Worm (Caenorhabditis elegans) whole organism, young adult: ENCODE data around the gene cyp-33E1.
A peak's percentile ranks its signal among the peaks of the same experiment; 100 is the strongest.

Experiments used
- C06A6.2 ChIP-seq: fragments of 200-800 bp; sonication (Bioruptor generic); conservative IDR thresholded peaks from 2 replicates; pipeline ENCODE4 v1.3.6; 2022; ENCODE audit warnings: missing genetic modification characterization, missing compliant biosample characterization
- D2030.7 ChIP-seq: fragments of 200-800 bp; sonication (Bioruptor generic); IDR thresholded peaks from 2 replicates; pipeline ENCODE4 v1.3.6; 2022; ENCODE audit warnings: missing genetic modification reagents, missing genetic modification characterization, missing compliant biosample characterization
- F33H1.4 ChIP-seq: fragments of 200-800 bp; sonication (Bioruptor generic); IDR thresholded peaks from 2 replicates; pipeline ENCODE4 v1.3.6; 2022; ENCODE audit warnings: missing genetic modification reagents, missing genetic modification characterization, missing compliant biosample characterization
- F37B4.10 ChIP-seq: fragments of 200-800 bp; sonication (Bioruptor generic); IDR thresholded peaks from 2 replicates; pipeline ENCODE4 v1.3.6; 2022; ENCODE audit warnings: missing genetic modification characterization, missing compliant biosample characterization
- F57A8.1 ChIP-seq: fragments of 200-800 bp; sonication (Bioruptor generic); optimal IDR thresholded peaks from 2 replicates; lab custom pipeline; 2018; ENCODE audit warnings: mild to moderate bottlenecking, missing genetic modification characterization, moderate library complexity, missing compliant biosample characterization
- F57C9.4 ChIP-seq: sonication (generic microtip); optimal IDR thresholded peaks from 2 replicates; lab custom pipeline; 2017; ENCODE audit warnings: mild to moderate bottlenecking, missing genetic modification characterization, missing compliant biosample characterization
- T26A5.8 ChIP-seq: sonication (generic microtip); optimal IDR thresholded peaks from 2 replicates; lab custom pipeline; 2016; ENCODE audit warnings: missing genetic modification characterization, missing compliant biosample characterization
- Y53F4B.3 ChIP-seq: fragments of 200-800 bp; sonication (Bioruptor generic); IDR thresholded peaks from 2 replicates; pipeline ENCODE4 v1.3.6; 2022; ENCODE audit warnings: missing genetic modification reagents, missing genetic modification characterization, missing compliant biosample characterization
- Y53G8AR.9 ChIP-seq: fragments of 200-800 bp; sonication (Bioruptor generic); conservative IDR thresholded peaks from 2 replicates; pipeline ENCODE4 v1.3.6; 2022; ENCODE audit warnings: missing genetic modification reagents, missing genetic modification characterization, missing compliant biosample characterization
- attf-3 ChIP-seq: fragments of 200-800 bp; sonication (Bioruptor generic); conservative IDR thresholded peaks from 2 replicates; pipeline ENCODE4 v1.3.6; 2022; ENCODE audit warnings: missing genetic modification reagents, missing genetic modification characterization, missing compliant biosample characterization
- cebp-2 ChIP-seq: fragments of 200-800 bp; sonication (Bioruptor generic); IDR thresholded peaks from 2 replicates; pipeline ENCODE4 v1.3.6; 2022; ENCODE audit warnings: missing genetic modification characterization, missing compliant biosample characterization
- ceh-100 ChIP-seq: fragments of 200-800 bp; sonication (Bioruptor generic); IDR thresholded peaks from 2 replicates; pipeline ENCODE4 v1.3.6; 2022; ENCODE audit warnings: missing genetic modification reagents, missing genetic modification characterization, missing compliant biosample characterization
- ceh-27 ChIP-seq: fragments of 200-800 bp; sonication (Bioruptor generic); optimal IDR thresholded peaks from 2 replicates; lab custom pipeline; 2018; ENCODE audit warnings: mild to moderate bottlenecking, missing genetic modification characterization, moderate library complexity, missing compliant biosample characterization
- ceh-40 ChIP-seq: fragments of 200-800 bp; sonication (Bioruptor generic); IDR thresholded peaks from 2 replicates; pipeline ENCODE4 v1.3.6; 2022; ENCODE audit warnings: missing genetic modification characterization, missing compliant biosample characterization
- ceh-79 ChIP-seq: sonication (generic microtip); optimal IDR thresholded peaks from 2 replicates; lab custom pipeline; 2017; ENCODE audit warnings: mild to moderate bottlenecking, missing genetic modification characterization, missing compliant biosample characterization
- ceh-91 ChIP-seq: fragments of 200-800 bp; sonication (Bioruptor generic); IDR thresholded peaks from 2 replicates; pipeline ENCODE4 v1.3.6; 2022; ENCODE audit warnings: missing genetic modification reagents, missing genetic modification characterization, missing compliant biosample characterization
- die-1 ChIP-seq: sonication (generic microtip); optimal IDR thresholded peaks from 2 replicates; lab custom pipeline; 2016; ENCODE audit warnings: missing genotype, mild to moderate bottlenecking, missing genetic modification characterization, missing compliant biosample characterization
- dpl-1 ChIP-seq: fragments of 150-350 bp; optimal IDR thresholded peaks from 2 replicates; lab custom pipeline; 2014; ENCODE audit warnings: missing biosample characterization, missing genetic modification reagents, missing genetic modification characterization
- fkh-3 ChIP-seq: sonication (generic microtip); optimal IDR thresholded peaks from 2 replicates; lab custom pipeline; 2016; ENCODE audit warnings: mild to moderate bottlenecking, missing genetic modification characterization, missing compliant biosample characterization
- hmg-1.2 ChIP-seq: fragments of 200-800 bp; sonication (Bioruptor generic); IDR thresholded peaks from 2 replicates; pipeline ENCODE4 v1.3.6; 2022; ENCODE audit warnings: missing genetic modification reagents, missing genetic modification characterization, missing compliant biosample characterization
- hrde-1 ChIP-seq: sonication (generic microtip); optimal IDR thresholded peaks from 2 replicates; lab custom pipeline; 2016; ENCODE audit warnings: missing genetic modification characterization, mild to moderate bottlenecking, missing compliant biosample characterization, moderate library complexity, missing genotype, missing genetic modification reagents, borderline replicate concordance
- hsf-1 ChIP-seq: fragments of 200-800 bp; sonication (Bioruptor generic); IDR thresholded peaks from 2 replicates; pipeline ENCODE4 v1.3.6; 2022; ENCODE audit warnings: missing genetic modification reagents, missing genetic modification characterization, missing compliant biosample characterization
- lag-1 ChIP-seq: fragments of 200-800 bp; sonication (Bioruptor generic); IDR thresholded peaks from 2 replicates; pipeline ENCODE4 v1.3.6; 2022; ENCODE audit warnings: missing genetic modification reagents, missing genetic modification characterization, missing compliant biosample characterization
- lin-35 ChIP-seq, 3 experiments: fragments of 150-350 bp in 2 of 3; sonication (generic microtip) in 1 of 3; optimal IDR thresholded peaks; 2 replicates each; lab custom pipeline; 2014 to 2018; ENCODE audit warnings: missing biosample characterization in 3 of 3, missing genetic modification characterization in 3 of 3, missing genetic modification reagents in 3 of 3
- lir-1 ChIP-seq: fragments of 200-800 bp; sonication (Bioruptor generic); conservative IDR thresholded peaks from 2 replicates; pipeline ENCODE4 v1.3.6; 2022; ENCODE audit warnings: missing genetic modification reagents, missing genetic modification characterization, missing compliant biosample characterization
- lsl-1 ChIP-seq: fragments of 200-800 bp; sonication (Bioruptor generic); optimal IDR thresholded peaks from 2 replicates; lab custom pipeline; 2018; ENCODE audit warnings: mild to moderate bottlenecking, missing genetic modification characterization, moderate library complexity, missing compliant biosample characterization
- madf-3 ChIP-seq: fragments of 200-800 bp; sonication (Bioruptor generic); IDR thresholded peaks from 2 replicates; pipeline ENCODE4 v1.3.6; 2022; ENCODE audit warnings: missing genetic modification reagents, missing genetic modification characterization, missing compliant biosample characterization
- mes-4 ChIP-seq: sonication (generic microtip); optimal IDR thresholded peaks from 2 replicates; lab custom pipeline; 2016; ENCODE audit warnings: missing genotype, missing genetic modification characterization, missing compliant biosample characterization
- mxl-1 ChIP-seq: sonication (generic microtip); optimal IDR thresholded peaks from 2 replicates; lab custom pipeline; 2016; ENCODE audit warnings: missing genetic modification characterization, missing compliant biosample characterization
- nfyb-1 ChIP-seq: fragments of 200-800 bp; sonication (Bioruptor generic); IDR thresholded peaks from 2 replicates; pipeline ENCODE4 v1.3.6; 2022; ENCODE audit warnings: missing genetic modification reagents, missing genetic modification characterization, missing compliant biosample characterization
- nhr-179 ChIP-seq: sonication (generic microtip); optimal IDR thresholded peaks from 2 replicates; lab custom pipeline; 2016; ENCODE audit warnings: mild to moderate bottlenecking, missing genetic modification characterization, missing compliant biosample characterization
- nhr-80 ChIP-seq: sonication (generic microtip); optimal IDR thresholded peaks from 2 replicates; lab custom pipeline; 2016; ENCODE audit warnings: missing genetic modification characterization, missing compliant biosample characterization
- nhr-90 ChIP-seq: sonication (generic microtip); optimal IDR thresholded peaks from 2 replicates; lab custom pipeline; 2016; ENCODE audit warnings: missing genotype, mild to moderate bottlenecking, missing genetic modification characterization, missing compliant biosample characterization
- rcor-1 ChIP-seq: fragments of 200-800 bp; sonication (Bioruptor generic); IDR thresholded peaks from 2 replicates; pipeline ENCODE4 v1.3.6; 2022; ENCODE audit warnings: missing genetic modification reagents, missing genetic modification characterization, missing compliant biosample characterization
- repo-1 ChIP-seq: sonication (generic microtip); optimal IDR thresholded peaks from 2 replicates; lab custom pipeline; 2017; ENCODE audit warnings: mild to moderate bottlenecking, missing genetic modification characterization, missing compliant biosample characterization
- snpc-3.4 ChIP-seq: sonication (generic microtip); optimal IDR thresholded peaks from 2 replicates; lab custom pipeline; 2017; ENCODE audit warnings: missing genetic modification characterization, mild to moderate bottlenecking, missing compliant biosample characterization, antibody characterized with exemption, moderate library complexity, missing genotype, missing genetic modification reagents
- somi-1 ChIP-seq: fragments of 200-800 bp; sonication (Bioruptor generic); optimal IDR thresholded peaks from 2 replicates; lab custom pipeline; 2018; ENCODE audit warnings: mild to moderate bottlenecking, missing genetic modification characterization, missing compliant biosample characterization
- sptf-2 ChIP-seq: fragments of 200-800 bp; sonication (Bioruptor generic); optimal IDR thresholded peaks from 2 replicates; lab custom pipeline; 2018; ENCODE audit warnings: mild to moderate bottlenecking, missing genetic modification characterization, missing compliant biosample characterization
- unc-130 ChIP-seq: sonication (generic microtip); optimal IDR thresholded peaks from 2 replicates; lab custom pipeline; 2016; ENCODE audit warnings: missing genetic modification reagents, missing genetic modification characterization, missing compliant biosample characterization
- zim-3 ChIP-seq: sonication (generic microtip); optimal IDR thresholded peaks from 2 replicates; lab custom pipeline; 2017; ENCODE audit warnings: mild to moderate bottlenecking, missing genetic modification characterization, moderate library complexity, missing compliant biosample characterization
- ztf-25 ChIP-seq: fragments of 200-800 bp; sonication (Bioruptor generic); IDR thresholded peaks from 2 replicates; pipeline ENCODE4 v1.3.6; 2022; ENCODE audit warnings: missing genetic modification reagents, missing genetic modification characterization, missing compliant biosample characterization

cyp-33E1 gene

ce11 chrIV:8614680-8615079 lies 33.7 kb downstream of the cyp-33E1 start, which contains the start of gene cyp-33E3:
cyp-33E3 (plus strand) TSS chrIV:8614995.
- TF ChIP-seq nhr-80 (tag; lab: Kevin White, UChicago) (peak; percentile 57), T26A5.8 (no peak)

ce11 chrIV:8611886-8612542 lies 36.4 kb downstream of the cyp-33E1 start, which contains the start of the genes F42A9.17 and cyp-33E2:
F42A9.17 (minus strand) TSS chrIV:8611936.
cyp-33E2 (plus strand) TSS chrIV:8612334.
- TF ChIP-seq cebp-2 (GFP tag; lab: Robert Waterston, UW), result no peak
- peak; percentile 81 for TF ChIP-seq nhr-80 (tag; lab: Kevin White, UChicago)

ce11 chrIV:8608934-8609333 lies 39.5 kb downstream of the cyp-33E1 start, which contains the start of gene F42A9.6:
F42A9.6 (plus strand) TSS chrIV:8609234.
- TF ChIP-seq ceh-27 (GFP tag; lab: Kevin White, UChicago), result no peak
- no peak for TF ChIP-seq rcor-1
- TF ChIP-seq C06A6.2 (GFP tag; lab: Robert Waterston, UW), result no peak

ce11 chrIV:8608204-8608603 lies 40.2 kb downstream of the cyp-33E1 start:
- no peak for TF ChIP-seq lir-1 (GFP tag; lab: Robert Waterston, UW)
- TF ChIP-seq ceh-79 (tag; lab: Kevin White, UChicago), result no peak
- no peak for TF ChIP-seq F37B4.10 (GFP tag; lab: Robert Waterston, UW)
- no peak for TF ChIP-seq madf-3
- no peak for TF ChIP-seq Y53F4B.3
- no peak for TF ChIP-seq hmg-1.2 (GFP tag; lab: Robert Waterston, UW)
- no peak for TF ChIP-seq F57A8.1 (GFP tag; lab: Kevin White, UChicago)
- TF ChIP-seq unc-130 (GFP tag; lab: Kevin White, UChicago), result no peak
- TF ChIP-seq dpl-1 (GFP tag; lab: Kevin White, UChicago), result no peak
- no peak for TF ChIP-seq ceh-40 (GFP tag; lab: Robert Waterston, UW)
- TF ChIP-seq fkh-3, result no peak
- TF ChIP-seq D2030.7 (GFP tag; lab: Robert Waterston, UW), result no peak
- TF ChIP-seq zim-3 (tag; lab: Kevin White, UChicago), result no peak
- no peak for TF ChIP-seq ceh-100
- TF ChIP-seq lin-35 (GFP tag; optimal IDR thresholded peaks at IDR 0.05; lab: Kevin White, UChicago), result no peak
- TF ChIP-seq Y53G8AR.9 (GFP tag; lab: Robert Waterston, UW), result no peak
- TF ChIP-seq snpc-3.4 (tag; lab: Kevin White, UChicago), result no peak
- no peak for TF ChIP-seq sptf-2 (GFP tag; lab: Kevin White, UChicago)
- TF ChIP-seq hrde-1 (tag; lab: Kevin White, UChicago), result no peak
- no peak for TF ChIP-seq die-1 (tag; lab: Kevin White, UChicago)

ce11 chrIV:8607468-8607867 lies 40.9 kb downstream of the cyp-33E1 start:
- TF ChIP-seq lsl-1, result peak; percentile 54
- TF ChIP-seq F33H1.4, result peak; percentile 73

ce11 chrIV:8605217-8605616 lies 43.2 kb downstream of the cyp-33E1 start:
- TF ChIP-seq repo-1 (tag; lab: Kevin White, UChicago), result no peak
- no peak for TF ChIP-seq ztf-25 (GFP tag; lab: Robert Waterston, UW)
- no peak for TF ChIP-seq hsf-1 (GFP tag; lab: Robert Waterston, UW)
- no peak for TF ChIP-seq ceh-91 (GFP tag; lab: Robert Waterston, UW)
- no peak for TF ChIP-seq nhr-80 (tag; lab: Kevin White, UChicago)
- no peak for TF ChIP-seq attf-3 (GFP tag; lab: Robert Waterston, UW)
- TF ChIP-seq somi-1 (GFP tag; lab: Kevin White, UChicago), result no peak
- no peak for TF ChIP-seq sptf-2 (GFP tag; lab: Kevin White, UChicago)
- no peak for TF ChIP-seq F57C9.4 (tag; lab: Kevin White, UChicago)
- no peak for TF ChIP-seq mes-4 (tag; lab: Kevin White, UChicago)
- TF ChIP-seq nfyb-1 (GFP tag; lab: Robert Waterston, UW), result no peak
- TF ChIP-seq F37B4.10 (GFP tag; lab: Robert Waterston, UW), result no peak
- TF ChIP-seq nhr-90 (tag; lab: Kevin White, UChicago), result no peak
- TF ChIP-seq mxl-1 (tag; lab: Kevin White, UChicago), result no peak
- TF ChIP-seq nhr-179 (tag; lab: Kevin White, UChicago), result no peak
- no peak for TF ChIP-seq lag-1
